Worm (Caenorhabditis elegans): ENCODE measurements around the gene R10E9.2.

- TF ChIP-seq ama-1 (optimal IDR thresholded peaks at IDR 0.05) (no peak), unc-55 (GFP tag; optimal IDR thresholded peaks at IDR 0.05) (peak; percentile 59), hlh-15 (tag; optimal IDR thresholded peaks at IDR 0.05) (no peak), nfya-1 (tag; optimal IDR thresholded peaks at IDR 0.05) (peak; percentile 54), nhr-11 (tag; optimal IDR thresholded peaks at IDR 0.05) (no peak), dve-1 (tag; optimal IDR thresholded peaks at IDR 0.05) (no peak), ceh-9 (tag; optimal IDR thresholded peaks at IDR 0.05) (no peak), rnt-1 (tag; optimal IDR thresholded peaks at IDR 0.05) (peak; percentile 24), pqm-1 (tag; optimal IDR thresholded peaks at IDR 0.05) (no peak), ttx-3 (tag; optimal IDR thresholded peaks at IDR 0.05) (no peak), pha-4 (tag; optimal IDR thresholded peaks at IDR 0.05) (no peak)
Measured at ce11 chrIII:3953235-3953634, 10.9 kb downstream of the R10E9.2 start.

Data from whole organism, late embryonic.